Worm (Caenorhabditis elegans) whole organism, young adult: Measurements from ENCODE around the gene str-48.

ENCODE experiments used
- B0019.2 ChIP-seq: fragments of 200-800 bp; sonication (Bioruptor generic); conservative IDR thresholded peaks from 2 replicates; pipeline ENCODE4 v1.3.6; 2022; ENCODE audit warnings: missing genetic modification reagents, missing genetic modification characterization, missing compliant biosample characterization
- Y56A3A.18 ChIP-seq: fragments of 200-800 bp; sonication (Bioruptor generic); IDR thresholded peaks from 2 replicates; pipeline ENCODE4 v1.3.6; 2022; ENCODE audit warnings: missing genetic modification reagents, missing genetic modification characterization, missing compliant biosample characterization
- ama-1 ChIP-seq, 3 experiments: fragments of 150-350 bp in 1 of 3; sonication (generic microtip) in 2 of 3; optimal IDR thresholded peaks; 2 replicates each; lab custom pipeline; 2014 to 2018; ENCODE audit warnings: missing biosample characterization in 2 of 3, missing genetic modification characterization in 2 of 3, missing genetic modification reagents in 2 of 3
- cebp-2 ChIP-seq: fragments of 200-800 bp; sonication (Bioruptor generic); IDR thresholded peaks from 2 replicates; pipeline ENCODE4 v1.3.6; 2022; ENCODE audit warnings: missing genetic modification characterization, missing compliant biosample characterization
- ceh-58 ChIP-seq: fragments of 200-800 bp; sonication (Bioruptor generic); IDR thresholded peaks from 2 replicates; pipeline ENCODE4 v1.3.6; 2022; ENCODE audit warnings: missing genetic modification characterization, missing compliant biosample characterization
- madf-6 ChIP-seq: fragments of 200-800 bp; sonication (Bioruptor generic); IDR thresholded peaks from 2 replicates; pipeline ENCODE4 v1.3.6; 2022; ENCODE audit warnings: missing genetic modification reagents, missing genetic modification characterization, missing compliant biosample characterization
- madf-8 ChIP-seq: fragments of 200-800 bp; sonication (Bioruptor generic); conservative IDR thresholded peaks from 2 replicates; pipeline ENCODE4 v1.3.6; 2022; ENCODE audit warnings: missing genetic modification reagents, missing genetic modification characterization, missing compliant biosample characterization
- mcd-1 ChIP-seq: fragments of 200-800 bp; sonication (Bioruptor generic); IDR thresholded peaks from 2 replicates; pipeline ENCODE4 v1.3.6; 2022; ENCODE audit warnings: missing genetic modification reagents, missing genetic modification characterization, missing compliant biosample characterization
- mxl-1 ChIP-seq: sonication (generic microtip); optimal IDR thresholded peaks from 2 replicates; lab custom pipeline; 2016; ENCODE audit warnings: missing genetic modification characterization, missing compliant biosample characterization
- nfya-1 ChIP-seq: sonication (generic microtip); optimal IDR thresholded peaks from 2 replicates; lab custom pipeline; 2017; ENCODE audit warnings: antibody characterized with exemption, missing compliant biosample characterization, missing genetic modification characterization, borderline replicate concordance; ENCODE audit not compliant: insufficient read depth
- nhr-90 ChIP-seq: sonication (generic microtip); optimal IDR thresholded peaks from 2 replicates; lab custom pipeline; 2016; ENCODE audit warnings: missing genotype, mild to moderate bottlenecking, missing genetic modification characterization, missing compliant biosample characterization
- somi-1 ChIP-seq: fragments of 200-800 bp; sonication (Bioruptor generic); optimal IDR thresholded peaks from 2 replicates; lab custom pipeline; 2018; ENCODE audit warnings: mild to moderate bottlenecking, missing genetic modification characterization, missing compliant biosample characterization
- zfh-2 ChIP-seq: fragments of 200-800 bp; sonication (Bioruptor generic); conservative IDR thresholded peaks from 2 replicates; pipeline ENCODE4 v1.3.6; 2022; ENCODE audit warnings: missing genetic modification reagents, missing genetic modification characterization, missing compliant biosample characterization
- ztf-3 ChIP-seq: fragments of 200-800 bp; sonication (Bioruptor generic); optimal IDR thresholded peaks from 2 replicates; lab custom pipeline; 2018; ENCODE audit warnings: mild to moderate bottlenecking, missing genetic modification characterization, missing compliant biosample characterization

DNA sequence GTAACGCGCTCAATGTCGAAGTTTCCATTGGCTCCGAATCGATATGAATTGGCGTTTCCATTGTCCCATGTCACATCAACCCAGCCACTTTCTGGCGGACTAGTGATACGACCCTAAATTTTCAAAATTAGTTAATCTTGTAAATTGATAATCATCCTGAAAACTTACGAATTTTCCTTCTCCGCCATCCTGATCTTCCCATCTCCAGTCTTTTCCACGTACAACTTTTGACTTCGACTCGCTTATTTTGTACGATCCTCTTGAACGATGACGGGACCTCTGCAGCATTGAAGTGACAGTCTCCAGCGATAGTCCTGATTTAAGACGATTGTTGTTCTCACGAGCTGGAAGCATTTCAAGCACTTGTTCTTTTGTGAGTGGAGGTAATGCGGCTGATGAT, 17.3 kb downstream of the str-48 start:
- TF ChIP-seq ceh-58, result no peak
- no peak for TF ChIP-seq madf-8 (GFP tag; lab: Robert Waterston, UW)
- TF ChIP-seq cebp-2, result no peak
- no peak for TF ChIP-seq mcd-1 (GFP tag; lab: Robert Waterston, UW)
- no peak for TF ChIP-seq zfh-2 (GFP tag; lab: Robert Waterston, UW)
- no peak for TF ChIP-seq mxl-1
- TF ChIP-seq madf-6 (GFP tag; lab: Robert Waterston, UW), result no peak
- TF ChIP-seq Y56A3A.18 (GFP tag; lab: Robert Waterston, UW), result no peak
- TF ChIP-seq nfya-1 (tag; lab: Kevin White, UChicago), result no peak
- TF ChIP-seq nhr-90 (tag; lab: Kevin White, UChicago), result no peak
- TF ChIP-seq ztf-3 (GFP tag; lab: Kevin White, UChicago), result no peak
- TF ChIP-seq ama-1 (optimal IDR thresholded peaks at IDR 0.05; lab: Kevin White, UChicago), result no peak
- TF ChIP-seq ama-1 (GFP tag; optimal IDR thresholded peaks at IDR 0.05; lab: Kevin White, UChicago), result no peak
- no peak for TF ChIP-seq somi-1 (GFP tag; lab: Kevin White, UChicago)
- TF ChIP-seq B0019.2 (GFP tag; lab: Robert Waterston, UW), result no peak
